Worm (Caenorhabditis elegans) whole organism, L1 larva: ENCODE measurements around the gene T28H11.7.
"Not testable (repeated sequence)": the region's sequence is repeated elsewhere in the genome, so short reads cannot be mapped to it uniquely, and the experiment has no call there.

Source experiments
- F16B12.6 ChIP-seq: fragments of 150-350 bp; optimal IDR thresholded peaks from 2 replicates; lab custom pipeline; 2014; ENCODE audit warnings: missing biosample characterization, missing genetic modification characterization
- aly-2 ChIP-seq: fragments of 150-350 bp; optimal IDR thresholded peaks from 2 replicates; lab custom pipeline; 2014; ENCODE audit warnings: missing biosample characterization, missing genetic modification characterization
- efl-1 ChIP-seq, 4 experiments: fragments of 150-350 bp; optimal IDR thresholded peaks in 3 of 4; peaks in 1 of 4; 1 replicate in 1 of 4; 2 replicates in 3 of 4; lab custom pipeline; 2014; ENCODE audit warnings: missing biosample characterization in 2 of 4, missing genetic modification characterization in 2 of 4, missing genetic modification reagents in 2 of 4
- elt-3 ChIP-seq, 6 experiments: fragments of 150-350 bp in 1 of 6; sonication (generic microtip); optimal IDR thresholded peaks; 2 replicates each; lab custom pipeline; 2017 to 2018; ENCODE audit warnings: missing biosample characterization in 6 of 6, missing genetic modification characterization in 6 of 6, inconsistent platforms in 1 of 6
- fkh-10 ChIP-seq: sonication (generic microtip); optimal IDR thresholded peaks from 2 replicates; lab custom pipeline; 2017; ENCODE audit warnings: missing biosample characterization, missing genetic modification reagents, missing genetic modification characterization
- fos-1 ChIP-seq: fragments of 150-350 bp; optimal IDR thresholded peaks from 2 replicates; lab custom pipeline; 2014; ENCODE audit warnings: missing biosample characterization, missing genetic modification characterization
- grh-1 ChIP-seq: fragments of 200-800 bp; sonication (Bioruptor generic); IDR thresholded peaks from 2 replicates; pipeline ENCODE4 v1.3.6; 2022; ENCODE audit warnings: missing genetic modification reagents, missing genetic modification characterization, missing compliant biosample characterization
- hlh-4 ChIP-seq: sonication (generic microtip); optimal IDR thresholded peaks from 2 replicates; lab custom pipeline; 2016; ENCODE audit warnings: mild to moderate bottlenecking, missing genetic modification characterization, missing compliant biosample characterization
- jun-1 ChIP-seq: fragments of 150-350 bp; optimal IDR thresholded peaks from 2 replicates; lab custom pipeline; 2014; ENCODE audit warnings: missing biosample characterization, missing genetic modification reagents, missing genetic modification characterization
- lin-14 ChIP-seq: fragments of 200-800 bp; sonication (Bioruptor generic); optimal IDR thresholded peaks from 2 replicates; lab custom pipeline; 2018; ENCODE audit warnings: mild to moderate bottlenecking, missing genetic modification characterization, moderate library complexity, missing compliant biosample characterization
- lin-15B ChIP-seq: fragments of 150-350 bp; sonication (generic microtip); optimal IDR thresholded peaks from 3 replicates; lab custom pipeline; 2014; ENCODE audit warnings: missing biosample characterization, missing genetic modification characterization
- lin-35 ChIP-seq, 2 experiments: fragments of 150-350 bp; optimal IDR thresholded peaks; 2 replicates each; lab custom pipeline; 2014; ENCODE audit warnings: missing biosample characterization in 2 of 2, missing genetic modification characterization in 2 of 2, missing genetic modification reagents in 2 of 2
- mab-9 ChIP-seq: fragments of 200-800 bp; sonication (Bioruptor generic); IDR thresholded peaks from 2 replicates; pipeline ENCODE4 v1.3.6; 2022; ENCODE audit warnings: missing genetic modification reagents, missing genetic modification characterization, missing compliant biosample characterization
- nhr-19 ChIP-seq: fragments of 200-800 bp; sonication (Bioruptor generic); conservative IDR thresholded peaks from 2 replicates; pipeline ENCODE4 v1.3.6; 2022; ENCODE audit warnings: missing genetic modification characterization, missing compliant biosample characterization
- nhr-20 ChIP-seq: sonication (generic microtip); optimal IDR thresholded peaks from 2 replicates; lab custom pipeline; 2016; ENCODE audit warnings: mild to moderate bottlenecking, missing genetic modification characterization, missing compliant biosample characterization
- nhr-47 ChIP-seq: sonication (generic microtip); optimal IDR thresholded peaks from 2 replicates; lab custom pipeline; 2016; ENCODE audit warnings: mild to moderate bottlenecking, missing genetic modification characterization, moderate library complexity, missing compliant biosample characterization
- nhr-71 ChIP-seq: sonication (generic microtip); optimal IDR thresholded peaks from 2 replicates; lab custom pipeline; 2016; ENCODE audit warnings: mild to moderate bottlenecking, missing genetic modification characterization, moderate library complexity, missing compliant biosample characterization
- nhr-76 ChIP-seq: sonication (generic microtip); optimal IDR thresholded peaks from 2 replicates; lab custom pipeline; 2017; ENCODE audit warnings: missing biosample characterization, missing genetic modification characterization
- nhr-85 ChIP-seq: sonication (generic microtip); peaks from one replicate; lab custom pipeline; 2016; ENCODE audit warnings: missing genetic modification characterization, inconsistent platforms, missing compliant biosample characterization
- nhr-90 ChIP-seq: sonication (generic microtip); optimal IDR thresholded peaks from 2 replicates; lab custom pipeline; 2016; ENCODE audit warnings: mild to moderate bottlenecking, missing genetic modification characterization, missing compliant biosample characterization; ENCODE audit not compliant: poor library complexity
- pag-3 ChIP-seq: sonication (generic microtip); optimal IDR thresholded peaks from 2 replicates; lab custom pipeline; 2017; ENCODE audit warnings: missing genetic modification characterization, mild to moderate bottlenecking, missing compliant biosample characterization, antibody characterized with exemption, borderline replicate concordance; ENCODE audit not compliant: insufficient read depth
- rnt-1 ChIP-seq: sonication (generic microtip); optimal IDR thresholded peaks from 2 replicates; lab custom pipeline; 2016; ENCODE audit warnings: mild to moderate bottlenecking, missing genetic modification characterization, moderate library complexity, missing compliant biosample characterization
- skn-1 ChIP-seq: fragments of 150-350 bp; optimal IDR thresholded peaks from 2 replicates; lab custom pipeline; 2014; ENCODE audit warnings: missing biosample characterization, missing genetic modification characterization
- snpc-4 ChIP-seq: fragments of 150-350 bp; optimal IDR thresholded peaks from 2 replicates; lab custom pipeline; 2014; ENCODE audit warnings: missing biosample characterization, missing genetic modification characterization
- swsn-7 ChIP-seq: sonication (generic microtip); optimal IDR thresholded peaks from 2 replicates; lab custom pipeline; 2016; ENCODE audit warnings: missing genetic modification characterization, missing compliant biosample characterization
- tlp-1 ChIP-seq: fragments of 150-350 bp; optimal IDR thresholded peaks from 2 replicates; lab custom pipeline; 2014; ENCODE audit warnings: missing biosample characterization, missing genetic modification characterization
- unc-130 ChIP-seq: fragments of 150-350 bp; optimal IDR thresholded peaks from 2 replicates; lab custom pipeline; 2017; ENCODE audit warnings: missing biosample characterization, missing genetic modification characterization, inconsistent platforms
- unc-30 ChIP-seq: sonication (generic microtip); optimal IDR thresholded peaks from 2 replicates; lab custom pipeline; 2017; ENCODE audit warnings: missing biosample characterization, missing genetic modification characterization
- xbp-1 ChIP-seq: sonication (generic microtip); optimal IDR thresholded peaks from 2 replicates; lab custom pipeline; 2016; ENCODE audit warnings: missing genetic modification characterization, missing compliant biosample characterization
- ztf-4 ChIP-seq: fragments of 150-350 bp; optimal IDR thresholded peaks from 2 replicates; lab custom pipeline; 2014; ENCODE audit warnings: missing biosample characterization, missing genetic modification characterization

T28H11.7 gene

DNA sequence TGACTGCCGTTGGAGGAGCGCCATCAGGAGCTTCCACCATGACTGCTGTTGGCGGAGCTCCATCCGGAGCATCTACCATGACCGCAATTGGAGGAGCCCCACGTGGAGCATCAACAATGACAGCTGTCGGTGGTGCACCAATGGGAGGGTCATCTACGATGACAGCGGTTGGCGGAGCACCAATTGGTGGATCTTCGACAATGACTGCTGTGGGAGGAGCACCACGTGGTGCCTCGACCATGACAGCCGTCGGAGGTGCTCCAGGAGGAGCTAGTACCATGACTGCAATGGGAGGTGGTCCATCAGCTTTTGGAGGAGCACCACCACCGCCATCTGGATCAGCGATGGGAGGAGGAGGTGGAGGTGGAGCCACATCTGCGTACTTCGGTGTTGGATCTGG is at the start of gene T28H11.7:
Gene T28H11.7, minus strand, starts transcription at position 101 of the 400 bp plus-strand sequence.
- not testable (repeated sequence) for TF ChIP-seq skn-1 (tag; lab: Kevin White, UChicago); jun-1; efl-1 (optimal IDR thresholded peaks at IDR 0.05; lab: Kevin White, UChicago); efl-1 (GFP tag; optimal IDR thresholded peaks at IDR 0.05 in 1 of 2; lab: Kevin White, UChicago)

DNA sequence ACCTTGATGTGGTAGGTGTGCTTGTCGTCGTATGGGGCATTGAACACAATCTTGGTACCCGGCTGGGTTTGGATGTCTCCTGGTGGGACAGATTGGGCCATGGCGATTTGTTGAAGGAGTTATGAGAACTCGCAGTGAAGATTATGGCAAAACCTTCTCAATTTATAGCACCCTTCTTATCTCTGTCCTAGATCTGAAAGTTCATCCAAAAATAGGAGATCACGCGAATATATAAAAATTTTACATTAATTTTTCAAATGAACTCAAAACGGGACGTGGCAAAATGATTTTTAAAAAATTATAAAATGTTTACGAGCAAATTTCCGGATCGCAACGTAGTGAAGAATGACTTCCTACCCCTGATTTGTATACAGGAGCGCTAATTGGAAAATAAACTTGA is 48.0 kb upstream of the T28H11.7 start, which contains the start of gene msp-53:
Gene msp-53, minus strand, starts transcription at position 101 of the 400 bp plus-strand sequence.
- TF ChIP-seq aly-2 (tag; lab: Kevin White, UChicago); pag-3; ztf-4: not testable (repeated sequence)

DNA sequence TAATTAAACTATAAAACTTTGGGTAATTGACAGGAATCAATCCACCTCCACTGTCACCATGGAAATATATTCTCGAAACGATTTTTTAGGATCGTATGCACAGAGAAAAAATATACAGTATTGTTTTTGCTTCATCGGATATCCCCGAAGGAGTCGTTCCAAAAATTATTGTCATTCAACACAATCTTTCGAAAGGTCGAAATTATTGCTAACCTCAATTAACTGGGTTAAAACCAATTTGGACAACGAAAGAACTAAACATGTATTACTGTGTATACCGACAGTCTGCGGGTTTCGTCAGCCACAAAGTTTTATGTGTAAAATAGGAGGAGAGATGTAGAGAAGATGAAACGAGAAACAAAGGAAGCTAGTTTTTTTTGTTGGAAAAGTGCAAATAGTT is 46.3 kb upstream of the T28H11.7 start:
- peak; percentile 43 for TF ChIP-seq nhr-71 (tag; lab: Kevin White, UChicago)
- peak; percentile 66 for TF ChIP-seq nhr-19
- no peak for TF ChIP-seq tlp-1 (tag; lab: Kevin White, UChicago)
- TF ChIP-seq nhr-20 (tag; lab: Kevin White, UChicago), result peak; percentile 60
- TF ChIP-seq unc-130, result no peak
- no peak for TF ChIP-seq lin-15B (tag; lab: Kevin White, UChicago)
- TF ChIP-seq efl-1 (optimal IDR thresholded peaks at IDR 0.05; lab: Kevin White, UChicago), result peak in 1 of 2 experiments; percentile 12
- TF ChIP-seq efl-1 (GFP tag; optimal IDR thresholded peaks at IDR 0.05 in 1 of 2; lab: Kevin White, UChicago), result no peak
- no peak for TF ChIP-seq fkh-10 (GFP tag; lab: Kevin White, UChicago)
- TF ChIP-seq snpc-4 (tag; lab: Kevin White, UChicago), result peak; percentile 96
- TF ChIP-seq jun-1, result no peak
- no peak for TF ChIP-seq mab-9 (GFP tag; lab: Robert Waterston, UW)
- TF ChIP-seq fos-1 (tag; lab: Kevin White, UChicago), result peak; percentile 18
- peak; percentile 5 for TF ChIP-seq xbp-1 (tag; lab: Kevin White, UChicago)
- TF ChIP-seq grh-1 (GFP tag; lab: Robert Waterston, UW), result 0 out of 2 replicates have a peak, but pooled peaks have one; percentile 34
- no peak for TF ChIP-seq nhr-76 (tag; lab: Kevin White, UChicago)
- peak; percentile 16 for TF ChIP-seq rnt-1 (tag; lab: Kevin White, UChicago)
- TF ChIP-seq nhr-90 (tag; lab: Kevin White, UChicago), result peak; percentile 70
- TF ChIP-seq lin-35 (GFP tag; optimal IDR thresholded peaks at IDR 0.05; lab: Kevin White, UChicago), result peak in 1 of 2 experiments; percentile 4
- peak; percentile 15 for TF ChIP-seq swsn-7 (tag; lab: Kevin White, UChicago)
- TF ChIP-seq lin-14, result peak; percentile 64
- peak; percentile 35 for TF ChIP-seq aly-2 (tag; lab: Kevin White, UChicago)
- TF ChIP-seq nhr-85 (tag; lab: Kevin White, UChicago), result peak; percentile 75
- peak in 1 of 6 experiments; percentile 5 for TF ChIP-seq elt-3 (tag; optimal IDR thresholded peaks at IDR 0.05; lab: Kevin White, UChicago)
- no peak for TF ChIP-seq F16B12.6 (tag; lab: Kevin White, UChicago)
- peak; percentile 52 for TF ChIP-seq nhr-47 (tag; lab: Kevin White, UChicago)

DNA sequence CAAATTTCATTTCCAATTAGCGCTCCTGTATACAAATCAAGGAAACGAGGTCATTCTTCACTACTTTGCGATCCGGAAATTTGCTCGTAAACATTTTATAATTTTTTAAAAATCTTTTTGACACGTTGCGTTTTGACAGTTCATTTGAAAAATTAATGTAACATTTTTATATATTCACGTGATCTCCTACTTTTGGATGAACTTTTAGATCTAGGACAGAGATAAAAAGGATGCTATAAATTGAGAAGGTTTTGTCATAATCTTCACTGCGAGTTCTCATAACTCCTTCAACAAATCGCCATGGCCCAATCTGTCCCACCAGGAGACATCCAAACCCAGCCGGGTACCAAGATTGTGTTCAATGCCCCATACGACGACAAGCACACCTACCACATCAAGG is 45.3 kb upstream of the T28H11.7 start, which contains the start of gene msp-57:
Gene msp-57, plus strand, starts transcription at position 301 of the 400 bp plus-strand sequence.
- TF ChIP-seq mab-9 (GFP tag; lab: Robert Waterston, UW); nhr-20 (tag; lab: Kevin White, UChicago); hlh-4: not testable (repeated sequence)

DNA sequence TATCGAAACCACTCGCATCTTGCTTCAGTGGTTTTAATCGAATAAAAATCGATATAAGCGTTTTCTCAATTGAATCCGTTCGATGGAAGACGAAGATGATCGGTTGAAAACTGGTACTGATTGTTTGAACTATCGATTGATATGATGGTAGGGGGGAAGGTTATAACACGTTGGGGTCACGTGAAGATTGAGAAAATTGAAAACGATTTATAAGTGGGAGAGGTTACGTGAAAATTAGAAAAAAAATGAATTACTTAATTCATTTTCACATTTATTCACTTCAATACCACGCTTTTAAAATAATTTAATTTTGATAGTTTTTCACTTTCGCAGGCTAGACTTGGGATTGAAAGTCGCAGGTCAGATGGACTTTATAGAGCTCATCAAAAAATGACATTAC is 44.0 kb upstream of the T28H11.7 start, which contains the start of gene C09B9.7:
Gene C09B9.7, minus strand, starts transcription at position 101 of the 400 bp plus-strand sequence.
- no peak for TF ChIP-seq unc-30 (tag; lab: Kevin White, UChicago)
- TF ChIP-seq tlp-1 (tag; lab: Kevin White, UChicago), result no peak
- TF ChIP-seq, all 84 proteins: peak for 0
